Fruit fly (Drosophila melanogaster) whole organism, embryonic: ENCODE data around the gene Jon99Ciii.

Experiments used
- ATbp ChIP-seq: fragments of 200-800 bp; sonication (Bioruptor generic); optimal IDR thresholded peaks from 2 replicates; lab custom pipeline; 2017; ENCODE audit warnings: missing biosample characterization, mild to moderate bottlenecking, missing genetic modification characterization, missing genetic modification reagents
- Asciz ChIP-seq: fragments of 200-800 bp; sonication (Bioruptor generic); optimal IDR thresholded peaks from 2 replicates; lab custom pipeline; 2017; ENCODE audit warnings: missing biosample characterization, mild to moderate bottlenecking, missing genetic modification characterization, missing genetic modification reagents
- Atf6 ChIP-seq: fragments of 200-800 bp; sonication (Bioruptor generic); IDR thresholded peaks from 2 replicates; pipeline ENCODE4 v1.3.6; 2022; ENCODE audit warnings: missing biosample characterization, missing genetic modification characterization
- Bdp1 ChIP-seq: fragments of 200-800 bp; sonication (Bioruptor generic); optimal IDR thresholded peaks from 3 replicates; lab custom pipeline; 2016; ENCODE audit warnings: missing biosample characterization, missing genetic modification characterization
- Blimp-1 ChIP-seq: fragments of 200-800 bp; sonication (Bioruptor generic); optimal IDR thresholded peaks from 3 replicates; lab custom pipeline; 2018; ENCODE audit warnings: missing biosample characterization, missing genetic modification characterization, mild to moderate bottlenecking, moderate library complexity, missing genetic modification reagents
- C15 ChIP-seq: fragments of 200-800 bp; sonication (Bioruptor generic); IDR thresholded peaks from 3 replicates; pipeline ENCODE4 v1.3.6; 2022; ENCODE audit warnings: missing biosample characterization, missing genetic modification characterization
- CG11723 ChIP-seq: fragments of 200-800 bp; sonication (Bioruptor generic); optimal IDR thresholded peaks from 2 replicates; lab custom pipeline; 2017; ENCODE audit warnings: missing biosample characterization, mild to moderate bottlenecking, missing genetic modification characterization
- CG1233 ChIP-seq: fragments of 200-800 bp; sonication (Bioruptor generic); optimal IDR thresholded peaks from 4 replicates; lab custom pipeline; 2018; ENCODE audit warnings: missing biosample characterization, mild to moderate bottlenecking, missing genetic modification characterization
- CG13624 ChIP-seq: fragments of 200-800 bp; sonication (Bioruptor generic); optimal IDR thresholded peaks from 2 replicates; lab custom pipeline; 2016; ENCODE audit warnings: missing biosample characterization, missing genetic modification characterization
- CG17385 ChIP-seq: fragments of 200-800 bp; sonication (Bioruptor generic); optimal IDR thresholded peaks from 3 replicates; lab custom pipeline; 2018; ENCODE audit warnings: missing biosample characterization, mild to moderate bottlenecking, missing genetic modification characterization
- CG17802 ChIP-seq: fragments of 200-800 bp; sonication (Bioruptor generic); optimal IDR thresholded peaks from 2 replicates; lab custom pipeline; 2018; ENCODE audit warnings: missing biosample characterization, mild to moderate bottlenecking, missing genetic modification characterization, moderate library complexity
- CG18599 ChIP-seq: fragments of 200-800 bp; sonication (Bioruptor generic); optimal IDR thresholded peaks from 3 replicates; lab custom pipeline; 2017; ENCODE audit warnings: missing biosample characterization, missing genetic modification characterization, mild to moderate bottlenecking, moderate library complexity, missing genetic modification reagents
- CG18619 ChIP-seq: fragments of 200-800 bp; sonication (Bioruptor generic); optimal IDR thresholded peaks from 3 replicates; lab custom pipeline; 2017; ENCODE audit warnings: missing biosample characterization, mild to moderate bottlenecking, missing genetic modification characterization
- CG2116 ChIP-seq: fragments of 200-800 bp; sonication (Bioruptor generic); optimal IDR thresholded peaks from 3 replicates; lab custom pipeline; 2018; ENCODE audit warnings: missing biosample characterization, mild to moderate bottlenecking, missing genetic modification characterization
- CG31365 ChIP-seq: fragments of 200-800 bp; sonication (Bioruptor generic); optimal IDR thresholded peaks from 2 replicates; lab custom pipeline; 2018; ENCODE audit warnings: missing biosample characterization, mild to moderate bottlenecking, missing genetic modification characterization
- CG3163 ChIP-seq: fragments of 200-800 bp; sonication (Bioruptor generic); optimal IDR thresholded peaks from 3 replicates; lab custom pipeline; 2016; ENCODE audit warnings: missing biosample characterization, missing genetic modification characterization
- CG32772 ChIP-seq: fragments of 200-800 bp; sonication (Bioruptor generic); IDR thresholded peaks from 2 replicates; pipeline ENCODE4 v1.3.6; 2022; ENCODE audit warnings: missing biosample characterization, missing genetic modification characterization
- CG5953 ChIP-seq: fragments of 200-800 bp; sonication (Bioruptor generic); IDR thresholded peaks from 2 replicates; pipeline ENCODE4 v1.3.6; 2022; ENCODE audit warnings: missing biosample characterization, missing genetic modification characterization
- CG6813 ChIP-seq: fragments of 200-800 bp; sonication (Bioruptor generic); optimal IDR thresholded peaks from 2 replicates; lab custom pipeline; 2017; ENCODE audit warnings: missing biosample characterization, missing genetic modification characterization, mild to moderate bottlenecking, moderate library complexity, missing genetic modification reagents
- CoRest ChIP-seq: fragments of 200-800 bp; sonication (Bioruptor generic); optimal IDR thresholded peaks from 3 replicates; lab custom pipeline; 2018; ENCODE audit warnings: missing biosample characterization, mild to moderate bottlenecking, missing genetic modification characterization, moderate library complexity
- Deaf1 ChIP-seq: fragments of 200-800 bp; optimal IDR thresholded peaks from 3 replicates; lab custom pipeline; 2019; ENCODE audit warnings: missing biosample characterization, mild to moderate bottlenecking, missing genetic modification characterization, moderate library complexity
- Gug ChIP-seq: fragments of 200-800 bp; sonication (Bioruptor generic); IDR thresholded peaks from 4 replicates; pipeline ENCODE4 v1.3.6; 2022; ENCODE audit warnings: missing biosample characterization, missing genetic modification characterization
- HHEX ChIP-seq: fragments of 200-800 bp; sonication (Bioruptor generic); optimal IDR thresholded peaks from 3 replicates; lab custom pipeline; 2017; ENCODE audit warnings: missing biosample characterization, mild to moderate bottlenecking, missing genetic modification characterization, missing genetic modification reagents
- Hr51 ChIP-seq, 2 experiments: fragments of 200-800 bp; sonication (Bioruptor generic); optimal IDR thresholded peaks; 2 replicates in 1 of 2; 3 replicates in 1 of 2; lab custom pipeline; 2016 to 2018; ENCODE audit warnings: missing biosample characterization in 2 of 2, missing genetic modification characterization in 2 of 2, mild to moderate bottlenecking in 1 of 2, moderate library complexity in 1 of 2
- Nf-YA ChIP-seq: fragments of 200-800 bp; sonication (Bioruptor generic); IDR thresholded peaks from 2 replicates; pipeline ENCODE4 v1.3.6; 2022; ENCODE audit warnings: missing biosample characterization, missing genetic modification characterization
- Oli ChIP-seq: fragments of 200-800 bp; sonication (Bioruptor generic); optimal IDR thresholded peaks from 2 replicates; lab custom pipeline; 2018; ENCODE audit warnings: missing biosample characterization, mild to moderate bottlenecking, missing genetic modification characterization, moderate library complexity
- Sin3A ChIP-seq: fragments of >200 bp; optimal IDR thresholded peaks from 2 replicates; lab custom pipeline; 2018
- YL-1 ChIP-seq: fragments of 200-800 bp; sonication (Bioruptor generic); optimal IDR thresholded peaks from 3 replicates; lab custom pipeline; 2017; ENCODE audit warnings: missing biosample characterization, mild to moderate bottlenecking, missing genetic modification characterization
- bsh ChIP-seq, 2 experiments: fragments of 200-800 bp; sonication (Bioruptor generic); optimal IDR thresholded peaks; 2 replicates each; lab custom pipeline; 2017 to 2018; ENCODE audit warnings: mild to moderate bottlenecking in 2 of 2, missing biosample characterization in 2 of 2, missing genetic modification characterization in 2 of 2, moderate library complexity in 1 of 2
- caup ChIP-seq: fragments of 200-800 bp; sonication (Bioruptor generic); optimal IDR thresholded peaks from 3 replicates; lab custom pipeline; 2017; ENCODE audit warnings: missing biosample characterization, mild to moderate bottlenecking, missing genetic modification characterization, moderate library complexity; ENCODE audit not compliant: severe bottlenecking
- cwo ChIP-seq: fragments of 200-800 bp; sonication (Bioruptor generic); optimal IDR thresholded peaks from 3 replicates; lab custom pipeline; 2017; ENCODE audit warnings: missing biosample characterization, missing genetic modification characterization, mild to moderate bottlenecking, moderate library complexity, missing genetic modification reagents
- dm ChIP-seq: fragments of 200-800 bp; sonication (Bioruptor generic); optimal IDR thresholded peaks from 3 replicates; lab custom pipeline; 2016; ENCODE audit warnings: missing biosample characterization, missing genetic modification characterization
- dmrt99B ChIP-seq: fragments of 200-800 bp; sonication (Bioruptor generic); optimal IDR thresholded peaks from 2 replicates; lab custom pipeline; 2018; ENCODE audit warnings: missing biosample characterization, mild to moderate bottlenecking, missing genetic modification characterization, moderate library complexity
- emc ChIP-seq: fragments of 200-800 bp; sonication (Bioruptor generic); optimal IDR thresholded peaks from 2 replicates; lab custom pipeline; 2016; ENCODE audit warnings: missing biosample characterization, missing genetic modification characterization
- eyg ChIP-seq: fragments of 200-800 bp; sonication (Bioruptor generic); optimal IDR thresholded peaks from 3 replicates; lab custom pipeline; 2016; ENCODE audit warnings: missing biosample characterization, missing genetic modification characterization
- fd96Cb ChIP-seq: fragments of 200-800 bp; sonication (Bioruptor generic); optimal IDR thresholded peaks from 2 replicates; lab custom pipeline; 2018; ENCODE audit warnings: missing biosample characterization, mild to moderate bottlenecking, missing genetic modification characterization, moderate library complexity
- gsb ChIP-seq: fragments of 200-800 bp; sonication (Bioruptor generic); IDR thresholded peaks from 2 replicates; pipeline ENCODE4 v1.3.6; 2022; ENCODE audit warnings: missing biosample characterization, missing genetic modification characterization
- nau ChIP-seq: fragments of 200-800 bp; sonication (Bioruptor generic); optimal IDR thresholded peaks from 3 replicates; lab custom pipeline; 2017; ENCODE audit warnings: missing biosample characterization, mild to moderate bottlenecking, missing genetic modification characterization, missing genetic modification reagents
- run ChIP-seq: fragments of 200-800 bp; sonication (Bioruptor generic); optimal IDR thresholded peaks from 3 replicates; lab custom pipeline; 2018; ENCODE audit warnings: missing biosample characterization, mild to moderate bottlenecking, missing genetic modification characterization
- sd ChIP-seq: fragments of 200-800 bp; sonication (Bioruptor generic); optimal IDR thresholded peaks from 3 replicates; lab custom pipeline; 2018; ENCODE audit warnings: missing biosample characterization, mild to moderate bottlenecking, missing genetic modification characterization, moderate library complexity
- sim ChIP-seq: fragments of 200-800 bp; sonication (Bioruptor generic); IDR thresholded peaks from 2 replicates; pipeline ENCODE4 v1.3.6; 2022; ENCODE audit warnings: missing biosample characterization, missing genetic modification characterization
- sob ChIP-seq: fragments of 200-800 bp; sonication (Bioruptor generic); IDR thresholded peaks from 2 replicates; pipeline ENCODE4 v1.3.6; 2022; ENCODE audit warnings: missing biosample characterization, missing genetic modification characterization
- stwl ChIP-seq: fragments of 200-800 bp; sonication (Bioruptor generic); optimal IDR thresholded peaks from 3 replicates; lab custom pipeline; 2018; ENCODE audit warnings: missing biosample characterization, mild to moderate bottlenecking, missing genetic modification characterization, moderate library complexity
- tin ChIP-seq: fragments of 200-800 bp; sonication (Bioruptor generic); optimal IDR thresholded peaks from 3 replicates; lab custom pipeline; 2016; ENCODE audit warnings: missing biosample characterization, missing genetic modification characterization
- vvl ChIP-seq: fragments of 200-800 bp; sonication (Bioruptor generic); IDR thresholded peaks from 2 replicates; pipeline ENCODE4 v1.3.6; 2022; ENCODE audit warnings: missing biosample characterization, missing genetic modification characterization
- wek ChIP-seq: fragments of 200-800 bp; sonication (Bioruptor generic); optimal IDR thresholded peaks from 3 replicates; lab custom pipeline; 2018; ENCODE audit warnings: missing biosample characterization, mild to moderate bottlenecking, missing genetic modification characterization, moderate library complexity

Jon99Ciii gene

DNA sequence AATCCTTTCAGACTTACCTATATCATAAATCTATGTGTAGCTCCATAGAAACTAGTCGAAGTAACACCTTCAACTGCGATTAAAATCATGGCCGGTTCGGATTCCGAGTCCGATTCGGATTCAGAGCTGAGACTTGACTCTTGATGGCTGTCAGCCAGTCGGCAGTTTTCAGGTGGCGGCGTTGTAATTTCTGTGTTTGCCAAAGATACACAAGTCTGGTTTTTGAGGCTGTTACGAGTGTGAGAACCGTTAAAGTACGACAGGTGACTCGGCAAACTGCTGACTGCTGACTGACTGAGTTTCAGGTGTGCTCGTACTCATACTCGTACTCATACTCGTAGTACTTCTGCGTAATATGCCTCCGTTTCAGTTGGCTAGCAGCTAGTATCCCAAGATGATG lies 30.8 kb upstream of the Jon99Ciii start (continued):
- TF ChIP-seq Atf6 (GFP tag; lab: Robert Waterston, UW) (peak; percentile 38; the same call in 1 of the 2 replicates), Nf-YA (GFP tag; lab: Robert Waterston, UW) (no peak), HHEX (GFP tag; lab: Kevin White, UChicago) (peak; percentile 39), CG17802 (tag; lab: Kevin White, UChicago) (no peak), bsh (GFP tag; optimal IDR thresholded peaks at IDR 0.05; lab: Kevin White, UChicago) (peak in 1 of 2 experiments; percentile 38), C15 (GFP tag; lab: Robert Waterston, UW) (peak; percentile 15; the same call in 1 of the 3 replicates), CG18599 (peak; percentile 71), Deaf1 (tag; lab: Kevin White, UChicago) (peak; percentile 31), vvl (peak; percentile 31; the same call in 1 of the 2 replicates), CG11723 (peak; percentile 22), CG1233 (GFP tag; lab: Kevin White, UChicago) (peak; percentile 2), Gug (GFP tag; lab: Robert Waterston, UW) (no peak), dmrt99B (tag; lab: Kevin White, UChicago) (peak; percentile 18), Sin3A (lab: Kevin White, UChicago) (no peak), dm (GFP tag; lab: Kevin White, UChicago) (no peak), CG18619 (peak; percentile 1), fd96Cb (no peak), CG3163 (GFP tag; lab: Kevin White, UChicago) (no peak), sob (GFP tag; lab: Robert Waterston, UW) (peak; percentile 41; the same call in 1 of the 2 replicates), Bdp1 (GFP tag; lab: Kevin White, UChicago) (no peak), Blimp-1 (peak; percentile 11), ATbp (GFP tag; lab: Kevin White, UChicago) (peak; percentile 70), CG17385 (GFP tag; lab: Kevin White, UChicago) (peak; percentile 16), tin (no peak), CG13624 (no peak), CG32772 (no peak), Oli (tag; lab: Kevin White, UChicago) (no peak), Asciz (GFP tag; lab: Kevin White, UChicago) (no peak), nau (GFP tag; lab: Kevin White, UChicago) (peak; percentile 26), sd (tag; lab: Kevin White, UChicago) (peak; percentile 9), run (tag; lab: Kevin White, UChicago) (no peak), cwo (peak; percentile 11), CG6813 (GFP tag; lab: Kevin White, UChicago) (peak; percentile 64), eyg (GFP tag; lab: Kevin White, UChicago) (peak; percentile 1), Hr51 (GFP tag; optimal IDR thresholded peaks at IDR 0.05; lab: Kevin White, UChicago) (peak in 1 of 2 experiments; percentile 9), caup (GFP tag; lab: Kevin White, UChicago) (peak; percentile 60), CG31365 (peak; percentile 19), YL-1 (no peak), emc (GFP tag; lab: Kevin White, UChicago) (no peak), CG5953 (GFP tag; lab: Robert Waterston, UW) (no peak), gsb (GFP tag; lab: Robert Waterston, UW) (0 out of 2 replicates have a peak, but pooled peaks have one; percentile 19), CG2116 (GFP tag; lab: Kevin White, UChicago) (peak; percentile 18), CoRest (tag; lab: Kevin White, UChicago) (peak; percentile 2), wek (GFP tag; lab: Kevin White, UChicago) (peak; percentile 39), sim (GFP tag; lab: Robert Waterston, UW) (no peak), stwl (tag; lab: Kevin White, UChicago) (no peak)
